Fruit fly (Drosophila melanogaster) whole organism, prepupa: Measurements from ENCODE around the gene FucT6.
A peak's percentile ranks its signal among the peaks of the same experiment; 100 is the strongest.

ENCODE experiments used
- CG10669 ChIP-seq: fragments of 200-800 bp; sonication (Bioruptor generic); optimal IDR thresholded peaks from 3 replicates; lab custom pipeline; 2018; ENCODE audit warnings: missing biosample characterization, mild to moderate bottlenecking, missing genetic modification characterization, moderate library complexity
- CG32006 ChIP-seq: fragments of 200-800 bp; sonication (Bioruptor generic); optimal IDR thresholded peaks from 3 replicates; lab custom pipeline; 2017; ENCODE audit warnings: missing biosample characterization, mild to moderate bottlenecking, missing genetic modification characterization
- CG6792 ChIP-seq: fragments of 200-800 bp; sonication (Bioruptor generic); optimal IDR thresholded peaks from 3 replicates; lab custom pipeline; 2016; ENCODE audit warnings: missing biosample characterization, missing genetic modification characterization
- Gug ChIP-seq: fragments of 200-800 bp; sonication (Bioruptor generic); IDR thresholded peaks from 2 replicates; pipeline ENCODE4 v1.3.6; 2022; ENCODE audit warnings: missing biosample characterization, missing genetic modification characterization
- cyc ChIP-seq: fragments of 200-800 bp; sonication (Bioruptor generic); optimal IDR thresholded peaks from 3 replicates; lab custom pipeline; 2016; ENCODE audit warnings: missing biosample characterization, missing genetic modification characterization
- ss ChIP-seq, 2 experiments: fragments of 200-800 bp; sonication (Bioruptor generic); optimal IDR thresholded peaks; 2 replicates in 1 of 2; 3 replicates in 1 of 2; lab custom pipeline; 2017 to 2018; ENCODE audit warnings: mild to moderate bottlenecking in 2 of 2, missing biosample characterization in 2 of 2, missing genetic modification characterization in 2 of 2, moderate library complexity in 1 of 2

DNA sequence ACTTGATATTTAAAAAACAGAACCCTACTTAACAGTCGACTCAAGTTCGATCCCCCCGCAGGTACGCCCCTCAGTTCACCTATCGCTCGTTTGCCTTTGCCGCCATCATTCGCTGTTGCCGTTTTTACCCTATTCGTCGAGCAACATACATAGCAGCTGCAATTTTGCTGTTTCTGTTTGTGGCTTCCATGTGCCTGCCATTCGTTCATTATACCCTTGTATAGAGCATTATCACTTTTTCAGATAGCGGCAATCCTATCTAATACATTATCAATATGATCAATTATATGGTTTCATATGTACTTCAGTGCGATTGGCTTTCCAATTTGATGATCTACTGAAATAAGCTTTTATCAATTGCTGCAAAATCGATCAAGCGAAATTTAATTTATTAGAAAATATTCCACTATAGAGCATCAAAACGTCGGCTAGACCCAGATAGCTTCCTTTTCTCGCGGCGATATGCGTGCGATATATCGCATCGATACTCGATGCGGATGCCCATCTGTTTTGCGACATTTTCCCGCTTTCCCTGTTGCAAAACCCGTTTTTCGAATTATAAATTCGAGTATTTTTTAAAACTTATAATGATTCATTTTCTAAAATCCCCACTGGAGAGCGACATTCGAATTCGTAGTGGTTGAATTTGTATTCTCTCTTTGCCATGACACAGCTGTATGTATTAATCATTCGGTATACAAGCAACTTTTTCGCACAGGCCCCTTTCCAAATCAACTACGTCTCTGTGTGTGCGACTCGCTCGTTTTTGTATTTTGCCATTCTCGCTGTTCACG is 6.4 kb upstream of the FucT6 start:
- TF ChIP-seq cyc (GFP tag; lab: Kevin White, UChicago) (peak; percentile 90), CG32006 (GFP tag; lab: Kevin White, UChicago) (peak; percentile 94), ss (GFP tag; optimal IDR thresholded peaks at IDR 0.05; lab: Kevin White, UChicago) (peak; percentile 88 to 95), CG10669 (GFP tag; lab: Kevin White, UChicago) (peak; percentile 94), CG6792 (GFP tag; lab: Kevin White, UChicago) (peak; percentile 85), Gug (GFP tag; lab: Robert Waterston, UW) (peak; percentile 81)
